Fruit fly (Drosophila melanogaster): ENCODE measurements around the gene Cpr72Ec.

Cpr72Ec gene

dm6 chr3L:16377768-16378764 lies 10.9 kb upstream of the Cpr72Ec start, which contains the start of gene roq (continued):
- no peak for TF ChIP-seq Ets21C (GFP tag; optimal IDR thresholded peaks at IDR 0.05)

- no peak for TF ChIP-seq CG8119 (GFP tag; IDR thresholded peaks at IDR 0.05)
- no peak for TF ChIP-seq Blimp-1 (GFP tag; optimal IDR thresholded peaks at IDR 0.05)
- no peak for TF ChIP-seq CG6808 (GFP tag; optimal IDR thresholded peaks at IDR 0.05)
- no peak for TF ChIP-seq cyc (GFP tag; optimal IDR thresholded peaks at IDR 0.05)
- TF ChIP-seq CG11294 (GFP tag; IDR thresholded peaks at IDR 0.05) = no peak
- TF ChIP-seq Eip75B (GFP tag; optimal IDR thresholded peaks at IDR 0.05) = no peak
- no peak for TF ChIP-seq Lpt (GFP tag; optimal IDR thresholded peaks at IDR 0.05)
- TF ChIP-seq topi (GFP tag; optimal IDR thresholded peaks at IDR 0.05) = no peak
- TF ChIP-seq ss (GFP tag; optimal IDR thresholded peaks at IDR 0.05) = no peak
- no peak for TF ChIP-seq Ets21C (GFP tag; optimal IDR thresholded peaks at IDR 0.05)
Observed at dm6 chr3L:16369526-16369925, 2.4 kb upstream of the Cpr72Ec start, which contains the start of gene CG18814. CG18814 (plus strand) TSS chr3L:16369826.

- no peak for TF ChIP-seq fd59A (GFP tag; optimal IDR thresholded peaks at IDR 0.05)
- peak; percentile 70 for TF ChIP-seq svp (GFP tag)
Observed at dm6 chr3L:16368199-16368598, 1.1 kb upstream of the Cpr72Ec start, which contains the start of gene CG4842. CG4842 (plus strand) TSS chr3L:16368389.

DNA sequence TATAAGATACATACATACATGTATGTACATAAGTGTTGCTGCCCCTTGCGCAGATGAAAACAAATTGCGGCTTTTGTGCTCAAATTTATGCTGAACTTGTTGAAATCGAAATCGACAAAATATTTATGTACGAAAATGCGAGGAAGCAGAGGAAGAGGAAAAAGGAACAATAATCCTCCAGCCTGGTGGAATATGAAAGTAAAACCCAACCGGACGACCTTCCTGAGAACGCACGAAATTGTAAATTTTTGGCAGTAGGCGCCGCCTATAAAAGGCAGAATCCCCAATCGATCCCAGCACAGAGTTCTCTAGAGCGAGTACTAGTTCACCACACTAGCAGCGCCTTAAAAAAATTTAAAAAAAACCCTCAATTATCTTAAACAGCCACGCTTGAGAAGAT lies 2.5 kb downstream of the Cpr72Ec start, which contains the start of gene Cpr72Eb:
TSS of gene Cpr72Eb (plus strand) at position 301 of the 400 bp plus-strand sequence.
- TF ChIP-seq Eip78C (GFP tag) (no peak), CG8119 (GFP tag; IDR thresholded peaks at IDR 0.05) (no peak), net (GFP tag; optimal IDR thresholded peaks at IDR 0.05) (no peak), vri (GFP tag; optimal IDR thresholded peaks at IDR 0.05) (no peak), CG34406 (GFP tag; optimal IDR thresholded peaks at IDR 0.05) (no peak), Ets21C (GFP tag; optimal IDR thresholded peaks at IDR 0.05) (no peak), cyc (GFP tag; optimal IDR thresholded peaks at IDR 0.05) (no peak), dsx (GFP tag; optimal IDR thresholded peaks at IDR 0.05; ENCODE audit: poor library complexity, severe bottlenecking) (no peak), dac (GFP tag; optimal IDR thresholded peaks at IDR 0.05) (no peak), achi (GFP tag; optimal IDR thresholded peaks at IDR 0.05) (no peak), CG11294 (GFP tag; IDR thresholded peaks at IDR 0.05) (no peak), Eip75B (GFP tag; optimal IDR thresholded peaks at IDR 0.05) (no peak), spab (GFP tag; optimal IDR thresholded peaks at IDR 0.05) (no peak), CG3919 (GFP tag; optimal IDR thresholded peaks at IDR 0.05) (no peak), fkh (GFP tag; optimal IDR thresholded peaks at IDR 0.05) (no peak)

DNA sequence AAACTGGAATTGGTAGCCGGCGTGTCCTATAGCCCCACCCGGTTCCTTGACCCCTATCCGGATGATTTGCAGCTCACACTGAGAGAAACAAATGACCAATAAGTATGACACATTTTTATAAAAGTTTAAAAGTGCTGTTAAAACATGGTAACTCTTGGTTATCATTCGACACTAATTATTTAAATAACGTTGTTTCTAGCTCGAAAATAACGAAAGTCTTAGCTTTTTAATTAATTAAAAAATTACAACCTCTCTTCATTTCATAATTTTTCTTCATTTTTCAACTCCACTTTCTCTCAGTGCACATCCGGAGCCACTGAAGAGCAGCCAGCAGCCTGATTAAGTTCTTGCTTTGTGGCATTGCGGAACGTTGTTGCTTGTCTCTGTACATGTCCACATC lies 3.0 kb downstream of the Cpr72Ec start:
- peak; percentile 94 for TF ChIP-seq svp (GFP tag)
- TF ChIP-seq Eip93F (GFP tag; optimal IDR thresholded peaks at IDR 0.05) = peak; percentile 17
- TF ChIP-seq Lpt (GFP tag; optimal IDR thresholded peaks at IDR 0.05) = peak; percentile 66
- TF ChIP-seq achi (GFP tag; optimal IDR thresholded peaks at IDR 0.05) = peak; percentile 86
- TF ChIP-seq cyc (GFP tag; optimal IDR thresholded peaks at IDR 0.05) = peak; percentile 83
- peak; percentile 87 for TF ChIP-seq fd59A (GFP tag; optimal IDR thresholded peaks at IDR 0.05)
- TF ChIP-seq Sox102F (GFP tag; optimal IDR thresholded peaks at IDR 0.05) = peak; percentile 85
- peak; percentile 92 for TF ChIP-seq CG3919 (GFP tag; optimal IDR thresholded peaks at IDR 0.05)
- TF ChIP-seq CG6854 (GFP tag; optimal IDR thresholded peaks at IDR 0.05) = peak; percentile 64
- no peak; the same call in 1 of the 3 replicates for TF ChIP-seq CG6163 (GFP tag; IDR thresholded peaks at IDR 0.05)
- TF ChIP-seq Eip75B (GFP tag; optimal IDR thresholded peaks at IDR 0.05) = peak; percentile 93
- peak; percentile 45; the same call in 1 of the 2 replicates for TF ChIP-seq CG11294 (GFP tag; IDR thresholded peaks at IDR 0.05)
- peak; percentile 84 for TF ChIP-seq CG11762 (GFP tag; optimal IDR thresholded peaks at IDR 0.05; ENCODE audit: insufficient read depth)
- peak; percentile 87 for TF ChIP-seq OdsH (GFP tag; optimal IDR thresholded peaks at IDR 0.05)
- TF ChIP-seq Sox14 (GFP tag; optimal IDR thresholded peaks at IDR 0.05) = peak; percentile 87
- no peak for TF ChIP-seq eg (GFP tag; IDR thresholded peaks at IDR 0.05)
- TF ChIP-seq CG6276 (GFP tag; optimal IDR thresholded peaks at IDR 0.05) = peak; percentile 31
- TF ChIP-seq CG8632 (GFP tag; optimal IDR thresholded peaks at IDR 0.05) = peak; percentile 90
- TF ChIP-seq Ets96B (tag; optimal IDR thresholded peaks at IDR 0.05) = peak; percentile 90
- peak; percentile 77 for TF ChIP-seq CG7368 (GFP tag; optimal IDR thresholded peaks at IDR 0.05)
- TF ChIP-seq CG6808 (GFP tag; optimal IDR thresholded peaks at IDR 0.05) = peak; percentile 92
- TF ChIP-seq acj6 (GFP tag; optimal IDR thresholded peaks at IDR 0.05) = peak; percentile 88
- TF ChIP-seq CG32006 (GFP tag; optimal IDR thresholded peaks at IDR 0.05) = peak; percentile 74
- peak; percentile 81 for TF ChIP-seq CG9139 (GFP tag; optimal IDR thresholded peaks at IDR 0.05)
- peak; percentile 98 for TF ChIP-seq Eip78C (GFP tag)
- TF ChIP-seq Hr4 (GFP tag; optimal IDR thresholded peaks at IDR 0.05) = peak; percentile 44
- TF ChIP-seq net (GFP tag; optimal IDR thresholded peaks at IDR 0.05) = peak; percentile 88
- TF ChIP-seq CG10631 (GFP tag; optimal IDR thresholded peaks at IDR 0.05) = peak; percentile 87
